Fruit fly (Drosophila melanogaster): ENCODE data around the gene S6k.

The S6k gene

DNA sequence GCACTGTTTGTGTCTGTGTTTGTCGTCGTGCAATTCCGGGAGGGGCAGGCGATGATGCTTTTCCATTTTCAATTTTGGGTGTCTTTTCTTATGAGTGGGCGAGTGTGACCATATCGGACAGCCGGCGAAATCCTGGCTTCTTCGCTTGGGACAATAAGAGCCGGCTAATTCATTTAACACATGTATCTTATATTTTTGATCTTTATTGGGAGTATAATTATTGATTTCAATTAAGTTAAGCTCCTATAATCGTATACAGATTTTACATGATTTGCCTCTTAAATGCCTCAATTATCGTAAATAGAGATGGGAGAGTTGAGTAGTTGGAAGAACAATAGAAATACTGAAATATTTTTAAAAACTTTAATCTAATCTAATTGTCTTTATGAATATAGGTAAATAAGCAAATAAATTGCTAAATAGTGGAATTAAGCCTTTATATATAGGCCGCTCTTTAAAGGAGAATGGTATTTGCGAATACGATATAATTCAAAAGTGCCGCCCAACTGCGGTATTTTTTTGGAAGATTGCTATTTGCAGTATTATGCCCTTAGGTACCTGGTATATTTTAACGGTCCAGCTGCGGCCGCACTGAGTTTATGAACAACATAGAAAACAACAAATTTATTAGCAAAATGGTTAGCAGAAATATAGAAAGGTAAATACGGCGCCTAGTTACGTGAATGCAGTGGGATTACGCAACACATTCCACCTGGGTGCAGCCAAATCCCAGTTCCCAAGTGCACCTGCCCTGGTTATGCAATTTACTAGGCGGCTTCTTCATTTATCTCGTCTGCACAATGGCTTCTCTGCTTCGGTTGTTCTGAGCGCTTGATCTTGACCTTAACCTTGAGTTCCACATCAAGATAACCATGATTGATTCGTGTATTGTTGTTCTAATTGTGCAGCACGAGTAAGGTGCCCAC, 31.0 kb downstream of the S6k start, which contains the start of the genes Myt1, PGRP-LD and Pmi (continued):
- TF ChIP-seq CG18599 (GFP tag; optimal IDR thresholded peaks at IDR 0.05) (no peak), pum (GFP tag; optimal IDR thresholded peaks at IDR 0.05) (no peak), Mad (GFP tag; optimal IDR thresholded peaks at IDR 0.05) (no peak), CG6272 (GFP tag; IDR thresholded peaks at IDR 0.05) (no peak), so (GFP tag; IDR thresholded peaks at IDR 0.05) (no peak), Dp (GFP tag; optimal IDR thresholded peaks at IDR 0.05) (peak; percentile 86), HmgD (GFP tag; optimal IDR thresholded peaks at IDR 0.05) (no peak), exex (tag; optimal IDR thresholded peaks at IDR 0.05) (no peak), CG5953 (GFP tag; IDR thresholded peaks at IDR 0.05) (no peak), Tbp (GFP tag; optimal IDR thresholded peaks at IDR 0.05) (no peak), CG9876 (GFP tag; optimal IDR thresholded peaks at IDR 0.05) (no peak), Lpt (GFP tag; optimal IDR thresholded peaks at IDR 0.05) (no peak), ERR (GFP tag; optimal IDR thresholded peaks at IDR 0.05) (no peak), CG1603 (tag; optimal IDR thresholded peaks at IDR 0.05) (no peak), nerfin-2 (GFP tag; IDR thresholded peaks at IDR 0.05; ENCODE audit: partially characterized antibody) (no peak), CG12659 (GFP tag; optimal IDR thresholded peaks at IDR 0.05) (peak; percentile 9), prd (optimal IDR thresholded peaks at IDR 0.05) (no peak), prd (GFP tag; IDR thresholded peaks at IDR 0.05) (no peak), Hey (tag; optimal IDR thresholded peaks at IDR 0.05) (no peak), CG2116 (GFP tag; optimal IDR thresholded peaks at IDR 0.05) (peak; percentile 32), trem (tag; optimal IDR thresholded peaks at IDR 0.05) (peak; percentile 48), fu2 (GFP tag; optimal IDR thresholded peaks at IDR 0.05) (no peak), ems (GFP tag; optimal IDR thresholded peaks at IDR 0.05) (no peak), BtbVII (GFP tag; optimal IDR thresholded peaks at IDR 0.05) (no peak), CG43689 (GFP tag; IDR thresholded peaks at IDR 0.05) (no peak), slou (GFP tag; optimal IDR thresholded peaks at IDR 0.05) (no peak), Pdp1 (GFP tag; optimal IDR thresholded peaks at IDR 0.05) (peak in 1 of 2 experiments; percentile 98), MESR4 (GFP tag; optimal IDR thresholded peaks at IDR 0.05) (peak; percentile 60), BEAF-32 (GFP tag; optimal IDR thresholded peaks at IDR 0.05) (peak; percentile 69)

DNA sequence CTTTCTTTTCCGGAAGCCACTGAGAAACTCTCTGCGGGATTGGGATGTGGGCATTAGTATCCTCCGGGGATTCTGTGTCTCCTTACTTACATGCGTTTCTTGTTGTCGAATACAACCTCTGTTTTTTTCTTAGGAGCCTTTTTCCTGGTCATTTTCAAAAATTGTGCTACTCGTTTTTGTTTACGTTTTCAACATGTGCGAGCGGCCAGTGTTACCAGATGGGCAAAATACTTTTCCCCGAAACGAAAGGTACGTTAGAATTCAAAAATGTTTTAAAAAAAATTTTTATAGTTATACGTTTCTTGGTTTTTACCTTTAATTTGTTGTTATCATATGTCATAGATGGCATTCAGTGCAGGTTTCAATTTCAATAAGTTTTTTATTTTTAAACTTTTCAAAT, 33.6 kb downstream of the S6k start, which contains the start of gene vito:
Gene vito (minus strand): TSS at position 220 of the 400 bp plus-strand sequence.
- TF ChIP-seq CG9609 (GFP tag; optimal IDR thresholded peaks at IDR 0.05) (no peak), CG9817 (tag; optimal IDR thresholded peaks at IDR 0.05) (no peak), NFAT (GFP tag; IDR thresholded peaks at IDR 0.05) (no peak), CG9797 (GFP tag; optimal IDR thresholded peaks at IDR 0.05) (peak; percentile 15), tx (GFP tag; optimal IDR thresholded peaks at IDR 0.05) (no peak), scrt (GFP tag; optimal IDR thresholded peaks at IDR 0.05) (no peak), CG6654 (GFP tag; optimal IDR thresholded peaks at IDR 0.05) (no peak), CG13287 (GFP tag; IDR thresholded peaks at IDR 0.05; ENCODE audit: partially characterized antibody) (0 out of 2 replicates have a peak, but pooled peaks have one; percentile 14), CG8388 (GFP tag; optimal IDR thresholded peaks at IDR 0.05) (no peak), Optix (GFP tag; IDR thresholded peaks at IDR 0.05) (no peak), dm (GFP tag; optimal IDR thresholded peaks at IDR 0.05) (peak; percentile 70), CG12155 (GFP tag; optimal IDR thresholded peaks at IDR 0.05) (no peak), CG6813 (GFP tag; optimal IDR thresholded peaks at IDR 0.05) (no peak), trem (tag; optimal IDR thresholded peaks at IDR 0.05) (peak; percentile 11), CG9437 (GFP tag; optimal IDR thresholded peaks at IDR 0.05) (peak; percentile 26), CG8944 (GFP tag; optimal IDR thresholded peaks at IDR 0.05) (no peak), pzg (GFP tag; optimal IDR thresholded peaks at IDR 0.05) (peak; percentile 16), YL-1 (GFP tag; optimal IDR thresholded peaks at IDR 0.05) (peak; percentile 28), MBD-R2 (GFP tag; IDR thresholded peaks at IDR 0.05) (peak; percentile 44; the same call in 1 of the 2 replicates), zen (tag; optimal IDR thresholded peaks at IDR 0.05) (no peak), gfzf (GFP tag; optimal IDR thresholded peaks at IDR 0.05) (peak; percentile 60), Dp (GFP tag; optimal IDR thresholded peaks at IDR 0.05) (peak; percentile 41), gcm2 (GFP tag; optimal IDR thresholded peaks at IDR 0.05) (no peak)

All from whole organism, embryonic.